Fruit fly (Drosophila melanogaster): ENCODE measurements around the gene CG9981.

Gene CG9981

DNA sequence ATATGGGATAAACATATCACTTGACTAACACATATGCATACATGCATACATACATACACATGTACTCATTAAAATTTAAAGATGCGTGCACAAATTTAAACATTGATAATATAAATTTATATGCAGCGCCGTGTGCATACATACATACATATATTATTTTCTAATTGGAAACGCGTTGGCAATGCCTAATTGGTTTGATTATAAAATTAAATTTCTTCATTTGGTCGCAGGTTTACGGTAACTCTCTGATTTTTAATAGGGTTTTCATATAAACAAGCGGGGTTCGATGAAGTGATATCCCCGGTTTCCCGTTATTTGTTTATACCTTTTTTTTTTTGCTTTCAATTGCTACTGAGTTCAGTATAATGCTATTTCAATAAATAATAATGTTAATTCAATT lies 30.9 kb downstream of the CG9981 start:
- TF ChIP-seq Hr83 (GFP tag; optimal IDR thresholded peaks at IDR 0.05; ENCODE audit: poor library complexity, severe bottlenecking) (no peak), Jra (GFP tag; optimal IDR thresholded peaks at IDR 0.05) (no peak), Hnf4 (GFP tag; optimal IDR thresholded peaks at IDR 0.05) (no peak), lola (GFP tag; optimal IDR thresholded peaks at IDR 0.05) (no peak), OdsH (GFP tag; optimal IDR thresholded peaks at IDR 0.05) (no peak), CG9705 (GFP tag; optimal IDR thresholded peaks at IDR 0.05) (no peak), psq (GFP tag; optimal IDR thresholded peaks at IDR 0.05) (no peak), dsf (GFP tag; optimal IDR thresholded peaks at IDR 0.05; ENCODE audit: borderline replicate concordance) (no peak)

DNA sequence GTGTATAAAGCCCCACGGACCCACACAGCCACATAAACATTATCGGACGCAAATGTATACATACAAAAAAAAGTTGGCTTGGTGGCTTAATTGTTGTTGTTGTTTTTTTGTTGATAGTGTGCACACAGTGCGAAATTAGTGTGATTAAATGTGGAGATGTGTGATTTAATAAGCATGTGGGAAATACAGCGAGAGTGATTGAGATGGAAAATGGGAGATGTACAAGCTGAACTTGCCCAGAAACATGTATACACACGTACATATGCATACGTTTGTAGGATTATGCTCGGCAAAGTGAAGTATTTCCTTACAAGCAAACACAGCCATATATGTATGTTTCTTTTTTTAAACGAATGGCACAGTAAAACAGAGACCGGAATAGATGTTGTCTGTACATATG lies 31.4 kb downstream of the CG9981 start:
- TF ChIP-seq psq (GFP tag; optimal IDR thresholded peaks at IDR 0.05) (peak; percentile 19), OdsH (GFP tag; optimal IDR thresholded peaks at IDR 0.05) (peak; percentile 10), sage (GFP tag; optimal IDR thresholded peaks at IDR 0.05) (no peak)

DNA sequence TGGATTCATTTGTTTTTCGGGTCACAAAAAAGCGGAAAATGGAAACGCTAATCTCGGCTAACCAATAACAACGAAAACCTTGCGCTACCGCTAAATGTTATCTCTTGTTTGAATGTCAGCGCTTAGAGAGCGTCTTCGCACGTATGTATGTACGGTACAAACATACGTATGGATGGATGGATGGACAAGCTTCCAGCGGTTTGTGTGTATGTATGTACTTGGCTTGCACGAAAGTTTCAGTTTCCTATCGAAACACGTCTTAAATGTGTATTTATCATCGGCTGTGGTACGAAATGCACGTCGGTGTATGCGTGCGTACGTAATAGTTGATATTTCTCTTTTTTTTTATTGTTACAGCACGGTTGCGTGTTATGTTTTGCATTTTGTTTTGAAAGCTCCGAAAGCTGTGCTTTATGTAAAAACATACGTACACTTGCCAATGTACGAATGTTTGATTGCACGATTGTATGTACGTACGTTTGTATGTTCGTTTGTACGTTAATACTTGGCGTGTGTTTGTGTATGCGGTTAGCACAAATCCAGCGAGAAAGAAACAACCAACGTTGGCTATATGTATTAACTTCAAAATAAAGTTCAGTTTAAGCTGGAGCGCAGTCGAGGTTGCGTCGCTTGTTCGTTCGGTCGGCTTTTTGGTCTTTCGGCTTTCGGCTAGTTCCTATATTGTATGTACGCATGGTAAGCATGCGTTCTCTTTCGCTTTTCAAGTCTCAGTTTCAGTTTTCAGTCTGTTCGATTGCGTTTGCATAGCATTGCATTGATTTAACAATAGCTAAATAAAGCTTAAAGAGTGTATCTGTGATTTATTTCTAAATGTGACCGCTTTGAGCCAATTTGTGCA lies 32.2 kb downstream of the CG9981 start, which contains the start of gene Fur2:
Gene Fur2 (plus strand): TSS at position 595 of the 859 bp plus-strand sequence.
- TF ChIP-seq Abd-B (GFP tag; optimal IDR thresholded peaks at IDR 0.05) (no peak), Rel (GFP tag; optimal IDR thresholded peaks at IDR 0.05) (peak; percentile 9), Rel (tag; optimal IDR thresholded peaks at IDR 0.05) (no peak)

DNA sequence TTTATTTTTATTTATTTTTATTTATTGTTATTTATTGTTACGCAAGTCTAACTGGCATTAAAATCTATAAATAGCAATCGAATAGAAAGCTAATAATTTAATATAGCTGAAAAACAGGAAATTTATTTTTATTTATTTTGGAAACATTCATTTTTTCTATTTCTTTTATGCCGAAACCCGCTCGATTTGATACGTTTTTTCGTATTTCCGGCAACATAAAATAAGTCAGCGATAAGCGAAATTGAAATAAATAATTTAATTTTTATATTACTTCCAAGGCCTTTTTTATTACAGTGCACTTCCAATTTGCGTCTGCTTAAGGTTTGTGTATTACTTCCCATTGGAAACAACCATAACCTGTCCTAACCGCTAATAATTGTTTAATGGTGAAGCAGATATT lies 33.0 kb downstream of the CG9981 start:
- TF ChIP-seq Myc (optimal IDR thresholded peaks at IDR 0.05): no peak
- TF ChIP-seq br (GFP tag; optimal IDR thresholded peaks at IDR 0.05): no peak
- no peak for TF ChIP-seq sv (GFP tag; optimal IDR thresholded peaks at IDR 0.05)
- no peak for TF ChIP-seq usp (GFP tag; optimal IDR thresholded peaks at IDR 0.05)
- peak; percentile 23 for TF ChIP-seq OdsH (GFP tag; optimal IDR thresholded peaks at IDR 0.05)
- no peak for TF ChIP-seq woc (GFP tag; optimal IDR thresholded peaks at IDR 0.05)
- no peak for TF ChIP-seq dl (GFP tag; optimal IDR thresholded peaks at IDR 0.05; ENCODE audit: insufficient read depth in 1 of 2, partially characterized antibody in 2 of 2)
- TF ChIP-seq CG9705 (GFP tag; optimal IDR thresholded peaks at IDR 0.05): no peak
- TF ChIP-seq Abd-B (GFP tag; optimal IDR thresholded peaks at IDR 0.05): no peak
- TF ChIP-seq N (GFP tag; optimal IDR thresholded peaks at IDR 0.05): no peak
- TF ChIP-seq jim (GFP tag; optimal IDR thresholded peaks at IDR 0.05): no peak
- no peak for TF ChIP-seq Dif (GFP tag; optimal IDR thresholded peaks at IDR 0.05; ENCODE audit: partially characterized antibody)
- no peak for TF ChIP-seq Hr78 (GFP tag; optimal IDR thresholded peaks at IDR 0.05)
- no peak for TF ChIP-seq Vsx2 (GFP tag; optimal IDR thresholded peaks at IDR 0.05; ENCODE audit: partially characterized antibody)
- peak; percentile 19 for TF ChIP-seq sage (GFP tag; optimal IDR thresholded peaks at IDR 0.05)
- TF ChIP-seq fru (GFP tag; optimal IDR thresholded peaks at IDR 0.05): peak; percentile 13
- TF ChIP-seq Dfd (GFP tag; optimal IDR thresholded peaks at IDR 0.05): no peak
- no peak for TF ChIP-seq Sp1 (GFP tag; optimal IDR thresholded peaks at IDR 0.05)
- TF ChIP-seq Mio (GFP tag; optimal IDR thresholded peaks at IDR 0.05): no peak
- TF ChIP-seq rgr (GFP tag; optimal IDR thresholded peaks at IDR 0.05): no peak

DNA sequence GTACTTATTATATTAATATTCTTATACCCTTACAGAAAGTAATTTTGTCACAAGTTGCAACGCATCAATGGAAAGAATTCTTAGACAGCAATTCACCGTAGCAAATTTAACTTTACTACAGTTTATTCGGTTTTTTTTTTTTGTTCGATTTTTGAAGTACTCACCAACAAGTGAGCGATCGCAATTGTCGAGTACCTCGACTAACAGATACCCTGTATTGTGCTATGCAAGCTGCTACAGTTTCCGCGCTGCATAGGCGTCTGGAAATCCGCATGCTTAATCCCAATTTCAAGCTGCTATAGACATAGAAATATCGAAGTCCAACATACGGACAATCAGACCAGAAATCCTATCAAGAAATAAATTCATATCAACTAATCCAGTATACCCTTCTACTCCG lies 36.3 kb downstream of the CG9981 start:
- TF ChIP-seq dmrt93B (GFP tag; optimal IDR thresholded peaks at IDR 0.05) (no peak), N (GFP tag; optimal IDR thresholded peaks at IDR 0.05) (no peak), h (GFP tag; optimal IDR thresholded peaks at IDR 0.05) (no peak), br (GFP tag; optimal IDR thresholded peaks at IDR 0.05) (no peak), GATAd (GFP tag; optimal IDR thresholded peaks at IDR 0.05) (no peak), Jra (GFP tag; optimal IDR thresholded peaks at IDR 0.05) (no peak), psq (GFP tag; optimal IDR thresholded peaks at IDR 0.05) (no peak), Vsx2 (GFP tag; optimal IDR thresholded peaks at IDR 0.05; ENCODE audit: partially characterized antibody) (no peak), sv (GFP tag; optimal IDR thresholded peaks at IDR 0.05) (no peak), sage (GFP tag; optimal IDR thresholded peaks at IDR 0.05) (no peak), woc (GFP tag; optimal IDR thresholded peaks at IDR 0.05) (no peak), tai (GFP tag; optimal IDR thresholded peaks at IDR 0.05) (no peak), Rel (GFP tag; optimal IDR thresholded peaks at IDR 0.05) (no peak), Rel (tag; optimal IDR thresholded peaks at IDR 0.05) (no peak), Myc (optimal IDR thresholded peaks at IDR 0.05) (no peak), usp (GFP tag; optimal IDR thresholded peaks at IDR 0.05) (no peak), Dif (GFP tag; optimal IDR thresholded peaks at IDR 0.05; ENCODE audit: partially characterized antibody) (no peak), HLH106 (tag; optimal IDR thresholded peaks at IDR 0.05) (no peak)
